Worm (Caenorhabditis elegans) whole organism, L2 larva: Measurements from ENCODE around the gene nas-24.

ENCODE experiments used
- C34F6.9 ChIP-seq: fragments of 150-350 bp; optimal IDR thresholded peaks from 2 replicates; lab custom pipeline; 2014; ENCODE audit warnings: missing biosample characterization, missing genetic modification characterization
- F13H6.1 ChIP-seq: sonication (generic microtip); optimal IDR thresholded peaks from 2 replicates; lab custom pipeline; 2016; ENCODE audit warnings: missing genetic modification characterization, missing compliant biosample characterization
- ZK546.5 ChIP-seq: sonication (generic microtip); optimal IDR thresholded peaks from 2 replicates; lab custom pipeline; 2017; ENCODE audit warnings: missing biosample characterization, missing genetic modification characterization
- alr-1 ChIP-seq: fragments of 150-350 bp; optimal IDR thresholded peaks from 2 replicates; lab custom pipeline; 2014; ENCODE audit warnings: missing biosample characterization, missing genetic modification characterization
- blmp-1 ChIP-seq: sonication (generic microtip); optimal IDR thresholded peaks from 2 replicates; lab custom pipeline; 2017; ENCODE audit warnings: missing genetic modification characterization, mild to moderate bottlenecking, missing compliant biosample characterization, antibody characterized with exemption, moderate library complexity; ENCODE audit not compliant: insufficient read depth
- ceh-16 ChIP-seq: fragments of 150-350 bp; optimal IDR thresholded peaks from 2 replicates; lab custom pipeline; 2014; ENCODE audit warnings: missing biosample characterization, missing genetic modification characterization
- crh-2 ChIP-seq: sonication (generic microtip); optimal IDR thresholded peaks from 2 replicates; lab custom pipeline; 2017; ENCODE audit warnings: missing biosample characterization, missing genetic modification characterization
- dmd-4 ChIP-seq: sonication (generic microtip); optimal IDR thresholded peaks from 2 replicates; lab custom pipeline; 2017; ENCODE audit warnings: missing biosample characterization, missing genetic modification characterization
- fos-1 ChIP-seq: fragments of 150-350 bp; optimal IDR thresholded peaks from 2 replicates; lab custom pipeline; 2014; ENCODE audit warnings: missing biosample characterization, missing genetic modification characterization
- gmeb-1 ChIP-seq: fragments of 150-350 bp; optimal IDR thresholded peaks from 2 replicates; lab custom pipeline; 2014; ENCODE audit warnings: missing biosample characterization, missing genetic modification characterization
- lin-11 ChIP-seq: fragments of 150-350 bp; sonication (generic microtip); optimal IDR thresholded peaks from 2 replicates; lab custom pipeline; 2014; ENCODE audit warnings: missing biosample characterization, missing genetic modification characterization, inconsistent platforms, mixed read lengths
- lin-13 ChIP-seq: fragments of 150-350 bp; optimal IDR thresholded peaks from 2 replicates; lab custom pipeline; 2014; ENCODE audit warnings: missing biosample characterization, missing genetic modification reagents, missing genetic modification characterization
- lsy-2 ChIP-seq, 2 experiments: fragments of 150-350 bp in 1 of 2; sonication (generic microtip) in 1 of 2; optimal IDR thresholded peaks; 2 replicates each; lab custom pipeline; 2014 to 2017; ENCODE audit warnings: missing biosample characterization in 2 of 2, missing genetic modification characterization in 2 of 2
- mab-5 ChIP-seq: fragments of 150-350 bp; optimal IDR thresholded peaks from 2 replicates; lab custom pipeline; 2014; ENCODE audit warnings: missing biosample characterization, missing genetic modification characterization
- mbf-1 ChIP-seq: sonication (generic microtip); optimal IDR thresholded peaks from 2 replicates; lab custom pipeline; 2017; ENCODE audit warnings: missing biosample characterization, missing genetic modification characterization
- mdl-1 ChIP-seq, 2 experiments: fragments of 150-350 bp in 1 of 2; sonication (generic microtip) in 1 of 2; optimal IDR thresholded peaks; 2 replicates each; lab custom pipeline; 2017; ENCODE audit warnings: missing biosample characterization in 2 of 2, missing genetic modification characterization in 2 of 2
- nhr-10 ChIP-seq: sonication (generic microtip); optimal IDR thresholded peaks from 2 replicates; lab custom pipeline; 2017; ENCODE audit warnings: missing biosample characterization, missing genetic modification characterization
- nhr-129 ChIP-seq: fragments of 150-350 bp; optimal IDR thresholded peaks from 2 replicates; lab custom pipeline; 2014; ENCODE audit warnings: missing biosample characterization, missing genetic modification characterization
- nhr-21 ChIP-seq: fragments of 150-350 bp; optimal IDR thresholded peaks from 2 replicates; lab custom pipeline; 2014; ENCODE audit warnings: missing biosample characterization, missing genetic modification characterization
- nhr-23 ChIP-seq: fragments of 150-350 bp; optimal IDR thresholded peaks from 2 replicates; lab custom pipeline; 2014; ENCODE audit warnings: missing biosample characterization, missing genetic modification reagents, missing genetic modification characterization
- nhr-6 ChIP-seq: fragments of 150-350 bp; optimal IDR thresholded peaks from 2 replicates; lab custom pipeline; 2014; ENCODE audit warnings: missing biosample characterization, missing genetic modification characterization
- nhr-77 ChIP-seq: fragments of 150-350 bp; optimal IDR thresholded peaks from 2 replicates; lab custom pipeline; 2014; ENCODE audit warnings: missing biosample characterization, missing genetic modification characterization
- peb-1 ChIP-seq: fragments of 150-350 bp; optimal IDR thresholded peaks from 2 replicates; lab custom pipeline; 2014; ENCODE audit warnings: missing biosample characterization, missing genetic modification characterization
- sem-4 ChIP-seq: fragments of 150-350 bp; optimal IDR thresholded peaks from 2 replicates; lab custom pipeline; 2014; ENCODE audit warnings: missing biosample characterization, missing genetic modification reagents, missing genetic modification characterization
- skn-1 ChIP-seq: sonication (generic microtip); optimal IDR thresholded peaks from 2 replicates; lab custom pipeline; 2017; ENCODE audit warnings: missing biosample characterization, missing genetic modification characterization
- sma-9 ChIP-seq, 2 experiments: fragments of 150-350 bp in 1 of 2; sonication (generic microtip) in 1 of 2; optimal IDR thresholded peaks; 2 replicates each; lab custom pipeline; 2014 to 2016; ENCODE audit warnings: missing genetic modification characterization in 2 of 2, mild to moderate bottlenecking in 1 of 2, missing biosample characterization in 1 of 2, missing compliant biosample characterization in 1 of 2, missing genetic modification reagents in 1 of 2, moderate library complexity in 1 of 2
- snpc-4 ChIP-seq: fragments of 150-350 bp; optimal IDR thresholded peaks from 2 replicates; lab custom pipeline; 2014; ENCODE audit warnings: missing biosample characterization, missing genetic modification characterization
- unc-55 ChIP-seq: fragments of 150-350 bp; sonication (generic microtip); optimal IDR thresholded peaks from 3 replicates; lab custom pipeline; 2014; ENCODE audit warnings: missing biosample characterization, missing genetic modification reagents, missing genetic modification characterization
- unc-62 ChIP-seq: fragments of 150-350 bp; optimal IDR thresholded peaks from 2 replicates; lab custom pipeline; 2014; ENCODE audit warnings: missing biosample characterization, missing genetic modification reagents, missing genetic modification characterization
- ztf-4 ChIP-seq: fragments of 150-350 bp; optimal IDR thresholded peaks from 2 replicates; lab custom pipeline; 2014; ENCODE audit warnings: missing biosample characterization, missing genetic modification characterization

Gene nas-24

DNA sequence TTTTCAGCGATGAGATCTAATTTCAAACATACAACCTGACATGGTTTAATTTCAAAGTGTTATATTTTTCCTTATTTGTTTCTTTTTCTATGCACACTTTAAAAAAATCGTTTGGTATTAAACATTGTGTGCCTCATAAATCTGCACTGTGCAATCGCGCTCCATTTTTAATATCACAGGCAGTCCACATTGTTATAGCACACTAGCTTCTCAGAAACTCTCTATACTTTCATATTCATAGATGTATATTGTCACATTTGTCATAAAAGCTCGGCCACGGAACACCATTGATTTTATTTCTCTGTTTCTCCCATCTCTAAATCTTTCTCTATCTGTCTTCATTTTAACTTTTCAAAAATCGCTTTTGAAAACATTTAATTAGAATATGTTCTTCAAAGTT is 11.8 kb upstream of the nas-24 start:
- TF ChIP-seq sma-9 (GFP tag; optimal IDR thresholded peaks at IDR 0.05; lab: Kevin White, UChicago) (peak; percentile 4), sma-9 (tag; optimal IDR thresholded peaks at IDR 0.05; lab: Kevin White, UChicago) (no peak), nhr-129 (tag; lab: Kevin White, UChicago) (no peak), snpc-4 (tag; lab: Kevin White, UChicago) (peak; percentile 1), skn-1 (tag; lab: Kevin White, UChicago) (peak; percentile 37), lin-13 (GFP tag; lab: Kevin White, UChicago) (peak; percentile 25), unc-62 (GFP tag; lab: Kevin White, UChicago) (no peak), C34F6.9 (tag; lab: Kevin White, UChicago) (peak; percentile 76), gmeb-1 (tag; lab: Kevin White, UChicago) (no peak), nhr-6 (tag; lab: Kevin White, UChicago) (no peak), crh-2 (tag; lab: Kevin White, UChicago) (peak; percentile 3), blmp-1 (tag; lab: Kevin White, UChicago) (no peak), nhr-77 (tag; lab: Kevin White, UChicago) (no peak), nhr-10 (tag; lab: Kevin White, UChicago) (no peak), ZK546.5 (tag; lab: Kevin White, UChicago) (no peak), ztf-4 (tag; lab: Kevin White, UChicago) (no peak), F13H6.1 (tag; lab: Kevin White, UChicago) (no peak), mbf-1 (tag; lab: Kevin White, UChicago) (no peak), sem-4 (no peak), fos-1 (tag; lab: Kevin White, UChicago) (peak; percentile 39), unc-55 (GFP tag; lab: Kevin White, UChicago) (peak; percentile 94), lsy-2 (tag; optimal IDR thresholded peaks at IDR 0.05; lab: Kevin White, UChicago) (peak in 1 of 2 experiments; percentile 60)

ce11 chrV:13762426-13763127 is 6.6 kb upstream of the nas-24 start, which contains the start of gene F20G2.6:
Gene F20G2.6, plus strand, starts transcription at chrV:13763077.
- TF ChIP-seq lin-11, result peak; percentile 33
- TF ChIP-seq dmd-4, result no peak

DNA sequence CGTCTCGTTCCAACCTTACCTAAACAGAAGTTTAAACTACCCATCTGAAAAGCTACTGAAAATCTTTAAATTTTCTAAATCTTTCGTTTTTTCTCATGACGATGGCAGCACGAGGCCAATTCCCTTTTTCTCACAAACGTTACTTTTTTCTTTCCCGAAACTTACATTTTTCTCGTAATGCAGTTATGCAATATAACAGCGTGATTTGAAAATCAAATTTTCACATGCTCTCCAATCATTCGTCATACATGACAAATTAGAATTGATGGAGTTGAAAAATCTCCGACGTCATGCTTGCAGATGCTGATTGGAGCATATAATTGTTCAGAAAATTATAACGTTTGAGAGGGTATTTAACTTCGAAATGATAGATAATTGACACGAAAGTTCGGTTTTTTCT is 5.5 kb upstream of the nas-24 start:
- TF ChIP-seq blmp-1 (tag; lab: Kevin White, UChicago), result no peak
- no peak for TF ChIP-seq skn-1 (tag; lab: Kevin White, UChicago)
- peak in 1 of 2 experiments; percentile 11 for TF ChIP-seq lsy-2 (tag; optimal IDR thresholded peaks at IDR 0.05; lab: Kevin White, UChicago)
- peak; percentile 11 for TF ChIP-seq nhr-21 (tag; lab: Kevin White, UChicago)

- TF ChIP-seq mdl-1 (tag; optimal IDR thresholded peaks at IDR 0.05; lab: Kevin White, UChicago) (no peak), nhr-21 (tag; lab: Kevin White, UChicago) (no peak), peb-1 (tag; lab: Kevin White, UChicago) (no peak), ZK546.5 (tag; lab: Kevin White, UChicago) (no peak), lin-11 (no peak), mab-5 (tag; lab: Kevin White, UChicago) (no peak), nhr-129 (tag; lab: Kevin White, UChicago) (no peak), skn-1 (tag; lab: Kevin White, UChicago) (no peak), nhr-77 (tag; lab: Kevin White, UChicago) (no peak)
Observed at ce11 chrV:13768388-13768787, 798 bp upstream of the nas-24 start, which contains the start of gene F20G2.3. Gene F20G2.3, minus strand, starts transcription at chrV:13768488.

ce11 chrV:13771209-13771608 is 2.0 kb downstream of the nas-24 start, which contains the start of gene F20G2.5:
Gene F20G2.5, plus strand, starts transcription at chrV:13771509.
- no peak for TF ChIP-seq nhr-23 (tag; lab: Kevin White, UChicago)
- peak; percentile 74 for TF ChIP-seq fos-1 (tag; lab: Kevin White, UChicago)
- TF ChIP-seq, all 48 proteins: peak for 1

DNA sequence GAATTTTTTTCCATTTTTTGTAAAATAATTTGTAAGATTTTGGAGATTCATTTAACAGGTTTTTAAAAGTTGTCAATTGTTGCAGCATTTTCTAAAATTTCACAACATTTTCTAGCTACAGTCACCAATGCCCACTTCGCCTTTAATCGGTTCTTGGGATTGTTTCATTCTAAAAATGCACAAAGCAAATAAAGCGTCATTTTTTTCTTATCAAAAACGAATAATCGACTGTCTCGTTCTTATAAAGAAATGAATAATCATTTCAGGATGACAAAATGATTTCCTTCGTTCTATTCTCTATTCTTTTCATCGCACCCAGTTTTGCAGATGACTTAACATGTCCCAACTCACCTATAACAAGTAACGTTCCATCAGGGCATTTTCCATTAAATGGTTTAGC is 6.3 kb downstream of the nas-24 start, which contains the start of gene F53C11.1:
F53C11.1 (plus strand) TSS at position 268 of the 400 bp plus-strand sequence.
- TF ChIP-seq ceh-16 (no peak), alr-1 (tag; lab: Kevin White, UChicago) (no peak), lin-11 (no peak), fos-1 (tag; lab: Kevin White, UChicago) (peak; percentile 83)
